Fruit fly (Drosophila melanogaster) whole organism, embryonic: ENCODE data around the gene ds.

Source experiments
- CG11696 ChIP-seq: fragments of 200-800 bp; sonication (Bioruptor generic); IDR thresholded peaks from 2 replicates; pipeline ENCODE4 v1.3.6; 2022; ENCODE audit warnings: missing biosample characterization, missing genetic modification characterization
- CG13624 ChIP-seq: fragments of 200-800 bp; sonication (Bioruptor generic); optimal IDR thresholded peaks from 2 replicates; lab custom pipeline; 2016; ENCODE audit warnings: missing biosample characterization, missing genetic modification characterization
- cwo ChIP-seq: fragments of 200-800 bp; sonication (Bioruptor generic); optimal IDR thresholded peaks from 3 replicates; lab custom pipeline; 2017; ENCODE audit warnings: missing biosample characterization, missing genetic modification characterization, mild to moderate bottlenecking, moderate library complexity, missing genetic modification reagents
- tap ChIP-seq: fragments of 200-800 bp; optimal IDR thresholded peaks from 3 replicates; lab custom pipeline; 2019; ENCODE audit warnings: missing biosample characterization, mild to moderate bottlenecking, missing genetic modification characterization, moderate library complexity

DNA sequence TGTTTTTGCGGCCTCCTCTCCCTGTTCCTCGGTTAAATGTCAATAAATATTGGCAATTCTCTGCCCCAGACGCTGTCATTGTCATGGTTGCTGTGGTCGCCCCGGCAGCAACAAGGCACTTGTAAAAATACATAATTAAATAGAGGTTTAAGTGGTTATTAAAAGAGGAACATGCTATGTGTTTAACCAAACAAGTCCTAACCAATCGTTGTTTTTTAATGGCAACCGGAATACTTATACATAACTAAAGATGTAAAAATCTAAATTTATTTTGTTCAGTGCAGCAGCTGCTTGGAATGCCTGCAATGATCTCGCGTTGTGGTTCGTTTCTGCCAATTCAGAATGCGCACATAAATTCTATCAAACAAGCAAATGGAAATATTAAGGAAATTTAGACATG is 107.8 kb downstream of the ds start:
- no peak for TF ChIP-seq CG13624 (GFP tag; lab: Kevin White, UChicago)
- no peak for TF ChIP-seq cwo
- no peak for TF ChIP-seq tap (tag; lab: Kevin White, UChicago)
- no peak for TF ChIP-seq CG11696 (GFP tag; lab: Robert Waterston, UW)
